Worm (Caenorhabditis elegans) whole organism, midembryonic: ENCODE results near the gene mboa-4.

Experiments used
- cog-1 ChIP-seq: sonication (generic microtip); optimal IDR thresholded peaks from 2 replicates; lab custom pipeline; 2016; ENCODE audit warnings: missing genetic modification characterization, missing compliant biosample characterization
- flt-1 ChIP-seq: fragments of 200-800 bp; sonication (Bioruptor generic); IDR thresholded peaks from 2 replicates; pipeline ENCODE4 v1.3.6; 2022; ENCODE audit warnings: missing genetic modification characterization, missing compliant biosample characterization
- med-1 ChIP-seq: sonication (generic microtip); optimal IDR thresholded peaks from 2 replicates; lab custom pipeline; 2017; ENCODE audit warnings: missing genetic modification characterization, mild to moderate bottlenecking, missing compliant biosample characterization, antibody characterized with exemption, missing genetic modification reagents; ENCODE audit not compliant: insufficient read depth
- ref-1 ChIP-seq: fragments of 200-800 bp; sonication (Bioruptor generic); conservative IDR thresholded peaks from 2 replicates; pipeline ENCODE4 v1.3.6; 2022; ENCODE audit warnings: missing genetic modification reagents, missing genetic modification characterization, missing compliant biosample characterization
- tab-1 ChIP-seq: fragments of 200-800 bp; sonication (Bioruptor generic); IDR thresholded peaks from 2 replicates; pipeline ENCODE4 v1.3.6; 2022; ENCODE audit warnings: missing genetic modification characterization, missing compliant biosample characterization
- ztf-23 ChIP-seq: fragments of 200-800 bp; sonication (Bioruptor generic); IDR thresholded peaks from 2 replicates; pipeline ENCODE4 v1.3.6; 2022; ENCODE audit warnings: missing genetic modification reagents, missing genetic modification characterization, missing compliant biosample characterization
- ztf-29 ChIP-seq: fragments of 200-800 bp; sonication (Bioruptor generic); IDR thresholded peaks from 2 replicates; pipeline ENCODE4 v1.3.6; 2022; ENCODE audit warnings: missing genetic modification reagents, missing genetic modification characterization, missing compliant biosample characterization

DNA sequence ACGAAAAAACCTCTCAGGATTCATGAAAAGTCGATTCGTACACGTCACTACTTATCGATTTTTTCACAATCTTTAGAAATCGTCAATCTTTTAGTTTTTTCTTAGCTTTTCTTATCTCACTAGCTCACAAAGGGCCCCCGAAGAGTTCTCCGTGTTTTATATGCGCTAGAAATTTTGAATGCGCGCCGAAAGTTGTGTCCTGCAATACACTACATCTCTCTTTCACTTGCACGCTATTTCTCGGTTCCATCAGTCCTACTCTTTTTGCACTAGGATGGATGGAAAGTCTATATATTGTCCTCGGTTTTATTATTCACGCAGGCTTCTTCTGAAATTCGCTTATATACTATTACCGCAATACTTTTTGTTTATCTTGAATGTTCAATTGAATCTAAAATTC lies 34.2 kb downstream of the mboa-4 start:
- TF ChIP-seq cog-1 (tag; lab: Kevin White, UChicago) (no peak), flt-1 (GFP tag; lab: Robert Waterston, UW) (no peak), tab-1 (GFP tag; lab: Robert Waterston, UW) (no peak), ref-1 (GFP tag; lab: Robert Waterston, UW) (no peak), ztf-23 (GFP tag; lab: Robert Waterston, UW) (no peak), ztf-29 (GFP tag; lab: Robert Waterston, UW) (no peak), med-1 (no peak)
